Fruit fly (Drosophila melanogaster) S2 (cell line): ENCODE data around the gene ppk18.

ENCODE experiments used
- CG8478 ChIP-seq: fragments of >200 bp; optimal IDR thresholded peaks from 2 replicates; lab custom pipeline; 2018
- CTCF ChIP-seq, 2 experiments: fragments of >200 bp; optimal IDR thresholded peaks; 2 replicates each; lab custom pipeline; 2018

dm6 chr2L:9784468-9784867, 13.7 kb upstream of the ppk18 start:
- TF ChIP-seq CTCF (optimal IDR thresholded peaks at IDR 0.05; lab: Kevin White, UChicago) (no peak), CG8478 (lab: Kevin White, UChicago) (no peak)
